Worm (Caenorhabditis elegans): Measurements from ENCODE around the gene snn-1.

DNA sequence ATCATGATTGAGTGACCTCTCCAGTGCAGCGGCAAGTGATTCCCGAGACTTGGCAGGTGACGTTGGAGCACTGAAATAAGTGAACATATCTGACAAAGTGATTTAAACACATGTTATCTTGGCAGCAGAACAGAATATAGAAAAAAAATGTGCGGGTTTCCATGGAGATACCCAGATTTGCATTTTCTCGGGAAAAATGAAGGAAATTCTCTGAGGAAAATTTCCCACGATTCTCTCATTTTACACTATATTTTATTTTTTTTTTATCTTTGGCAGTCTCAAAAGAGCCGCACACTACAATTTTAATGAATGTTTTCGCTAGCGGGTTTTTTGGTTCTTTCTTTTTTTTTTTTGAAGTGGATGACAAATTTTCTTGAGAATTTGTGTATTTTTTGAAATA lies 1.0 kb downstream of the snn-1 start:
- TF ChIP-seq nhr-76 (tag; optimal IDR thresholded peaks at IDR 0.05) = no peak
- TF ChIP-seq F49E8.2 (tag; optimal IDR thresholded peaks at IDR 0.05; ENCODE audit: borderline replicate concordance) = no peak
- TF ChIP-seq fkh-10 (GFP tag; optimal IDR thresholded peaks at IDR 0.05) = no peak
- no peak for TF ChIP-seq lin-39 (tag; optimal IDR thresholded peaks at IDR 0.05)
- no peak for TF ChIP-seq nhr-77 (tag; optimal IDR thresholded peaks at IDR 0.05)
- TF ChIP-seq D1046.2 (GFP tag; IDR thresholded peaks at IDR 0.05) = no peak
- no peak for TF ChIP-seq ctbp-1 (GFP tag; IDR thresholded peaks at IDR 0.05)
